Worm (Caenorhabditis elegans) whole organism, young adult: ENCODE results near the gene glb-4.
A peak's percentile ranks its signal among the peaks of the same experiment; 100 is the strongest.

ENCODE experiments used
- B0035.1 ChIP-seq: sonication (generic microtip); optimal IDR thresholded peaks from 2 replicates; lab custom pipeline; 2016; ENCODE audit warnings: missing genetic modification characterization, mild to moderate bottlenecking, missing compliant biosample characterization, missing genotype, missing genetic modification reagents
- B0261.1 ChIP-seq: sonication (generic microtip); optimal IDR thresholded peaks from 2 replicates; lab custom pipeline; 2016; ENCODE audit warnings: mild to moderate bottlenecking, missing genetic modification characterization, moderate library complexity, missing compliant biosample characterization
- F22D6.2 ChIP-seq: sonication (generic microtip); optimal IDR thresholded peaks from 2 replicates; lab custom pipeline; 2016; ENCODE audit warnings: mild to moderate bottlenecking, missing genetic modification characterization, missing compliant biosample characterization
- F33H1.4 ChIP-seq: fragments of 200-800 bp; sonication (Bioruptor generic); IDR thresholded peaks from 2 replicates; pipeline ENCODE4 v1.3.6; 2022; ENCODE audit warnings: missing genetic modification reagents, missing genetic modification characterization, missing compliant biosample characterization
- F49E8.2 ChIP-seq: sonication (generic microtip); optimal IDR thresholded peaks from 3 replicates; lab custom pipeline; 2017; ENCODE audit warnings: missing genetic modification characterization, mild to moderate bottlenecking, missing compliant biosample characterization, antibody characterized with exemption, moderate library complexity; ENCODE audit not compliant: insufficient read depth
- F52B5.7 ChIP-seq: sonication (generic microtip); optimal IDR thresholded peaks from 2 replicates; lab custom pipeline; 2016; ENCODE audit warnings: mild to moderate bottlenecking, missing genetic modification characterization, missing compliant biosample characterization
- K12H6.12 ChIP-seq: fragments of 200-800 bp; sonication (Bioruptor generic); optimal IDR thresholded peaks from 2 replicates; lab custom pipeline; 2018; ENCODE audit warnings: mild to moderate bottlenecking, missing genetic modification characterization, missing compliant biosample characterization
- T26A5.8 ChIP-seq: sonication (generic microtip); optimal IDR thresholded peaks from 2 replicates; lab custom pipeline; 2016; ENCODE audit warnings: missing genetic modification characterization, missing compliant biosample characterization
- Y67H2A.10 ChIP-seq: fragments of 200-800 bp; sonication (Bioruptor generic); conservative IDR thresholded peaks from 2 replicates; pipeline ENCODE4 v1.3.6; 2022; ENCODE audit warnings: missing genetic modification reagents, missing genetic modification characterization, missing compliant biosample characterization
- akir-1 ChIP-seq: fragments of 200-800 bp; sonication (Bioruptor generic); optimal IDR thresholded peaks from 2 replicates; lab custom pipeline; 2018; ENCODE audit warnings: mild to moderate bottlenecking, missing genetic modification characterization, moderate library complexity, missing compliant biosample characterization
- aptf-3 ChIP-seq: fragments of 200-800 bp; sonication (Bioruptor generic); IDR thresholded peaks from 2 replicates; pipeline ENCODE4 v1.3.6; 2022; ENCODE audit warnings: missing genetic modification characterization, missing compliant biosample characterization
- atf-7 ChIP-seq: sonication (generic microtip); optimal IDR thresholded peaks from 2 replicates; lab custom pipeline; 2017; ENCODE audit warnings: mild to moderate bottlenecking, missing genetic modification characterization, missing compliant biosample characterization
- ccch-3 ChIP-seq: fragments of 200-800 bp; sonication (Bioruptor generic); optimal IDR thresholded peaks from 2 replicates; lab custom pipeline; 2018; ENCODE audit warnings: mild to moderate bottlenecking, missing genetic modification characterization, missing compliant biosample characterization
- cebp-2 ChIP-seq: fragments of 200-800 bp; sonication (Bioruptor generic); IDR thresholded peaks from 2 replicates; pipeline ENCODE4 v1.3.6; 2022; ENCODE audit warnings: missing genetic modification characterization, missing compliant biosample characterization
- ceh-27 ChIP-seq: fragments of 200-800 bp; sonication (Bioruptor generic); optimal IDR thresholded peaks from 2 replicates; lab custom pipeline; 2018; ENCODE audit warnings: mild to moderate bottlenecking, missing genetic modification characterization, moderate library complexity, missing compliant biosample characterization
- ceh-58 ChIP-seq: fragments of 200-800 bp; sonication (Bioruptor generic); IDR thresholded peaks from 2 replicates; pipeline ENCODE4 v1.3.6; 2022; ENCODE audit warnings: missing genetic modification characterization, missing compliant biosample characterization
- dpff-1 ChIP-seq: sonication (generic microtip); optimal IDR thresholded peaks from 2 replicates; lab custom pipeline; 2017; ENCODE audit warnings: mild to moderate bottlenecking, missing genetic modification characterization, missing compliant biosample characterization
- dpl-1 ChIP-seq: fragments of 150-350 bp; optimal IDR thresholded peaks from 2 replicates; lab custom pipeline; 2014; ENCODE audit warnings: missing biosample characterization, missing genetic modification reagents, missing genetic modification characterization
- efl-1 ChIP-seq: fragments of 150-350 bp; optimal IDR thresholded peaks from 2 replicates; lab custom pipeline; 2014; ENCODE audit warnings: missing biosample characterization, missing genetic modification reagents, missing genetic modification characterization
- egl-44 ChIP-seq: fragments of 200-800 bp; sonication (Bioruptor generic); IDR thresholded peaks from 2 replicates; pipeline ENCODE4 v1.3.6; 2022; ENCODE audit warnings: missing genetic modification reagents, missing genetic modification characterization, missing compliant biosample characterization
- ekl-4 ChIP-seq: fragments of 200-800 bp; sonication (Bioruptor generic); IDR thresholded peaks from 2 replicates; pipeline ENCODE4 v1.3.6; 2022; ENCODE audit warnings: missing genetic modification reagents, missing genetic modification characterization, missing compliant biosample characterization
- ets-4 ChIP-seq: fragments of 200-800 bp; sonication (Bioruptor generic); optimal IDR thresholded peaks from 2 replicates; lab custom pipeline; 2018; ENCODE audit warnings: mild to moderate bottlenecking, missing genetic modification characterization, missing compliant biosample characterization
- hmg-1.2 ChIP-seq: fragments of 200-800 bp; sonication (Bioruptor generic); IDR thresholded peaks from 2 replicates; pipeline ENCODE4 v1.3.6; 2022; ENCODE audit warnings: missing genetic modification reagents, missing genetic modification characterization, missing compliant biosample characterization
- hmg-20 ChIP-seq: fragments of 200-800 bp; sonication (Bioruptor generic); IDR thresholded peaks from 2 replicates; pipeline ENCODE4 v1.3.6; 2022; ENCODE audit warnings: missing genetic modification reagents, missing genetic modification characterization, missing compliant biosample characterization
- hsf-1 ChIP-seq: fragments of 200-800 bp; sonication (Bioruptor generic); IDR thresholded peaks from 2 replicates; pipeline ENCODE4 v1.3.6; 2022; ENCODE audit warnings: missing genetic modification reagents, missing genetic modification characterization, missing compliant biosample characterization
- lin-26 ChIP-seq: fragments of 200-800 bp; sonication (Bioruptor generic); IDR thresholded peaks from 2 replicates; pipeline ENCODE4 v1.3.6; 2022; ENCODE audit warnings: missing genetic modification reagents, missing genetic modification characterization, missing compliant biosample characterization
- lir-1 ChIP-seq: fragments of 200-800 bp; sonication (Bioruptor generic); conservative IDR thresholded peaks from 2 replicates; pipeline ENCODE4 v1.3.6; 2022; ENCODE audit warnings: missing genetic modification reagents, missing genetic modification characterization, missing compliant biosample characterization
- lsl-1 ChIP-seq: fragments of 200-800 bp; sonication (Bioruptor generic); optimal IDR thresholded peaks from 2 replicates; lab custom pipeline; 2018; ENCODE audit warnings: mild to moderate bottlenecking, missing genetic modification characterization, moderate library complexity, missing compliant biosample characterization
- madf-6 ChIP-seq: fragments of 200-800 bp; sonication (Bioruptor generic); IDR thresholded peaks from 2 replicates; pipeline ENCODE4 v1.3.6; 2022; ENCODE audit warnings: missing genetic modification reagents, missing genetic modification characterization, missing compliant biosample characterization
- mcd-1 ChIP-seq: fragments of 200-800 bp; sonication (Bioruptor generic); IDR thresholded peaks from 2 replicates; pipeline ENCODE4 v1.3.6; 2022; ENCODE audit warnings: missing genetic modification reagents, missing genetic modification characterization, missing compliant biosample characterization
- mel-28 ChIP-seq: sonication (generic microtip); optimal IDR thresholded peaks from 2 replicates; lab custom pipeline; 2016; ENCODE audit warnings: borderline replicate concordance, mild to moderate bottlenecking, missing genetic modification characterization, missing compliant biosample characterization
- mxl-1 ChIP-seq: sonication (generic microtip); optimal IDR thresholded peaks from 2 replicates; lab custom pipeline; 2016; ENCODE audit warnings: missing genetic modification characterization, missing compliant biosample characterization
- nfya-1 ChIP-seq: sonication (generic microtip); optimal IDR thresholded peaks from 2 replicates; lab custom pipeline; 2017; ENCODE audit warnings: antibody characterized with exemption, missing compliant biosample characterization, missing genetic modification characterization, borderline replicate concordance; ENCODE audit not compliant: insufficient read depth
- nhr-90 ChIP-seq: sonication (generic microtip); optimal IDR thresholded peaks from 2 replicates; lab custom pipeline; 2016; ENCODE audit warnings: missing genotype, mild to moderate bottlenecking, missing genetic modification characterization, missing compliant biosample characterization
- repo-1 ChIP-seq: sonication (generic microtip); optimal IDR thresholded peaks from 2 replicates; lab custom pipeline; 2017; ENCODE audit warnings: mild to moderate bottlenecking, missing genetic modification characterization, missing compliant biosample characterization
- snpc-1.3 ChIP-seq: sonication (generic microtip); optimal IDR thresholded peaks from 2 replicates; lab custom pipeline; 2017; ENCODE audit warnings: missing genetic modification characterization, mild to moderate bottlenecking, missing compliant biosample characterization, antibody characterized with exemption, moderate library complexity, missing genotype, missing genetic modification reagents; ENCODE audit not compliant: insufficient read depth
- snpc-3.4 ChIP-seq: sonication (generic microtip); optimal IDR thresholded peaks from 2 replicates; lab custom pipeline; 2017; ENCODE audit warnings: missing genetic modification characterization, mild to moderate bottlenecking, missing compliant biosample characterization, antibody characterized with exemption, moderate library complexity, missing genotype, missing genetic modification reagents
- tbx-9 ChIP-seq: sonication (generic microtip); optimal IDR thresholded peaks from 2 replicates; lab custom pipeline; 2016; ENCODE audit warnings: borderline replicate concordance, missing genetic modification characterization, inconsistent platforms, missing compliant biosample characterization
- tlf-1 ChIP-seq: fragments of 200-800 bp; sonication (Bioruptor generic); optimal IDR thresholded peaks from 2 replicates; lab custom pipeline; 2018; ENCODE audit warnings: mild to moderate bottlenecking, missing genetic modification characterization, missing compliant biosample characterization
- unc-62 ChIP-seq: fragments of 150-350 bp; optimal IDR thresholded peaks from 2 replicates; lab custom pipeline; 2014; ENCODE audit warnings: missing biosample characterization, missing genetic modification reagents, missing genetic modification characterization
- xnd-1 ChIP-seq: sonication (generic microtip); optimal IDR thresholded peaks from 2 replicates; lab custom pipeline; 2016; ENCODE audit warnings: missing genotype, missing genetic modification reagents, missing genetic modification characterization, missing compliant biosample characterization
- ztf-18 ChIP-seq: sonication (generic microtip); optimal IDR thresholded peaks from 2 replicates; lab custom pipeline; 2016; ENCODE audit warnings: missing genotype, mild to moderate bottlenecking, missing genetic modification characterization, missing compliant biosample characterization

The glb-4 gene

DNA sequence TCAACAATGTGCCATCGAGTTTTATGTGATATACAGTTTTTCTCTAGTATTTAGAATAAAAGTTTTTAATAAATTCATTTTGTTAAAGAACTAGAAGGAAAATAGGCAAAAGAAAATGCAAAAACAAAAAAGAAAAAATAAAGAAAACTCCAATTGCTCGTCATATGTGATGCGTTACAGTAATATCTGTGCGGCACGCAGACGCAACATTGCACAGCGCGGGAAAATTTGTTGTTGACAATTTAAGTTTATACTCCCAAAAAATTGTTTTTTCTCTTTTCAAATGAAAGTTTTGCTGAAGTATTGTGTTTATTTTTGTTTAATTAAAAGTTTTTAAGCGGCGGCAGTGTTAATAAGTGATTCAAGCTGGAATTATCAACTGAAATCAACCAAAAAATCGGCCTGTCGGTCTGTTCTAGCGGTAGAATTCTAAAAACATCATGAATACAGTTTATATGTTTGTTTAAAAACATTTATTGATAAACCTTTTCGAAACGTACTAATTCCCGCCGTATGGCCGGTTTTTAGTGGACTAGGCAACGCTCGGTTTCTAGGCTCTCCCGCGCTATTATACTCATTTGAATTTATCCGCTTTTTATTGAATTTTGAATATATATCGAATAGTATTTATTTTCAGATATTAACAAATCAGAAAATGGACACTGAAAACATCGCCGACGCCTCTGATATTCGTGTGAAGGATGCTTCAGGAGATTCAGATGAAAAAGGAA lies 4.9 kb downstream of the glb-4 start, which contains the start of gene nasp-1 (continued):
- TF ChIP-seq xnd-1 (tag; lab: Kevin White, UChicago) (peak; percentile 30), lir-1 (GFP tag; lab: Robert Waterston, UW) (no peak), snpc-1.3 (tag; lab: Kevin White, UChicago) (peak; percentile 70), lin-26 (GFP tag; lab: Robert Waterston, UW) (peak; percentile 48; the same call in 1 of the 2 replicates), lsl-1 (GFP tag; lab: Kevin White, UChicago) (peak; percentile 91), ztf-18 (tag; lab: Kevin White, UChicago) (no peak), dpff-1 (tag; lab: Kevin White, UChicago) (no peak), efl-1 (GFP tag; lab: Kevin White, UChicago) (peak; percentile 94), aptf-3 (GFP tag; lab: Robert Waterston, UW) (no peak), K12H6.12 (no peak)

DNA sequence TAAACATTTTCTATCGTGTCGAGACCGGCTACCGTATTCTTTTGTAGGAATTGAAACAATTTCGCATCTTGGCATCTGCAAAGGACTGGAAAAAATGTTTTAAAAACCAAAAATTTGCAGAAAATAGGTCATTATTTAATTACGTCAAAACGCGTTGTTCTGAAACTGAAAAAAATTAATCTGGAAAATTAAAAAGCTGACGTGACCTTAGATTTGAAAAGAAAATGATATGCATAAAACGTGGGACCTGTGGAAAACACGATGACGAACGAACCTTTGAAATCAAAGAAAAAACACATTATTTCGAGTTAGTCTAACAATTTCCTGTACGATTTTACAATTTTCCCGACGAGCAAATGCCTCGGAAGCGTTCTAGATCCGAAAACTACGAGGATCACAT lies 6.8 kb downstream of the glb-4 start, which contains the start of gene C09H10.9:
TSS of gene C09H10.9 (plus strand) at position 301 of the 400 bp plus-strand sequence.
- TF ChIP-seq B0035.1 (tag; lab: Kevin White, UChicago) (no peak), F49E8.2 (no peak), tlf-1 (GFP tag; lab: Kevin White, UChicago) (no peak), madf-6 (no peak), tbx-9 (tag; lab: Kevin White, UChicago) (no peak), hsf-1 (GFP tag; lab: Robert Waterston, UW) (no peak), unc-62 (GFP tag; lab: Kevin White, UChicago) (no peak), ekl-4 (GFP tag; lab: Robert Waterston, UW) (no peak), hmg-1.2 (no peak), atf-7 (tag; lab: Kevin White, UChicago) (no peak), lin-26 (GFP tag; lab: Robert Waterston, UW) (no peak), ets-4 (no peak), dpl-1 (GFP tag; lab: Kevin White, UChicago) (no peak), cebp-2 (GFP tag; lab: Robert Waterston, UW) (no peak), hmg-20 (GFP tag; lab: Robert Waterston, UW) (no peak), F52B5.7 (no peak), xnd-1 (tag; lab: Kevin White, UChicago) (no peak), B0261.1 (tag; lab: Kevin White, UChicago) (no peak), mxl-1 (tag; lab: Kevin White, UChicago) (no peak)
- TF ChIP-seq, all 124 proteins: peak for 0

DNA sequence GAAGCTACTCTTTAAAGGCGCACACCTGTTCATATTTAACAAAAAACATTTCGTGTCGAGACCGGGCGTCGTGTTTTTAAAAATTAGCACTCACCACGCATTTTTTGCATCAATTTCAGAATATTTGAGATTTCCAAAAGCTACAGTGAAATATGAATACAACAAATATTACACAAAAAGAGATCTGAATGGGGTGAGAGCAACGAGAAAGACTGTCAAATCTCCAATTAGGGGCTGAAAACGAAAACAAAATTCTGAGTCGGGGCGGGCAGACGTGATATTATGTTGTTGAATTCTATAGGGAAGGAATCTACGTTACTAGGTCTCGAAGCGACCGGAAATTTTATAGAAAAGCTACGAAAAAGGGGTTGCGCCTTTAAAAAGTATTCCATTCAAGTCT lies 7.3 kb downstream of the glb-4 start, which contains the start of gene C09H10.5:
TSS of gene C09H10.5 (minus strand) at position 101 of the 400 bp plus-strand sequence.
- TF ChIP-seq mcd-1: no peak
- no peak for TF ChIP-seq K12H6.12

DNA sequence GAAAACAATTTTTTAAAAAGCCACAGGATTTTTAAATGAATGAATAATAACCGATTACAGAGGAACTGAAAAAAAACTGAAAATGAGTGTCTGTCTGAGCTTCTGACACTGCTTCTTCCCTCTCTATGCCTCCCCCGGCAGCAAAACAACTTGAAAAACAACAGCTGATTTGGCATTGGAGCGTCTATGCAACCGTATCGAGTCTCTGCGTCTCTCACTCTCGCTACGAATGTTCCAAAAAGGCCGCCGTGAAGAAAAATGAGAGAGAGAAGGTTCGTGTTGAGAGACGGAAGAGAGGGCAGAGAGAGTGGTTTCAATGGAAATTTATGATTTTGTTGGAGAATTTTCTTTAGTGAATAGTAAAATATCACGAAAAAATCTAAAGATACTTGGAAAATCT lies 8.0 kb downstream of the glb-4 start:
- TF ChIP-seq T26A5.8 (tag; lab: Kevin White, UChicago) (no peak), aptf-3 (GFP tag; lab: Robert Waterston, UW) (no peak), nfya-1 (tag; lab: Kevin White, UChicago) (no peak), ccch-3 (GFP tag; lab: Kevin White, UChicago) (no peak), tlf-1 (GFP tag; lab: Kevin White, UChicago) (no peak), madf-6 (no peak), repo-1 (no peak), F22D6.2 (tag; lab: Kevin White, UChicago) (no peak), nhr-90 (tag; lab: Kevin White, UChicago) (no peak), K12H6.12 (peak; percentile 44), akir-1 (GFP tag; lab: Kevin White, UChicago) (no peak), F33H1.4 (GFP tag; lab: Robert Waterston, UW) (no peak), xnd-1 (tag; lab: Kevin White, UChicago) (no peak), ceh-27 (GFP tag; lab: Kevin White, UChicago) (peak; percentile 52), mcd-1 (peak; percentile 77), ceh-58 (GFP tag; lab: Robert Waterston, UW) (no peak), hmg-1.2 (peak; percentile 61; the same call in 1 of the 2 replicates), mel-28 (tag; lab: Kevin White, UChicago) (no peak), egl-44 (no peak), snpc-3.4 (tag; lab: Kevin White, UChicago) (no peak), Y67H2A.10 (GFP tag; lab: Robert Waterston, UW) (no peak)
